Worm (Caenorhabditis elegans): ENCODE data around the gene plc-3.

The plc-3 gene

ce11 chrII:10247154-10247553, 24.5 kb downstream of the plc-3 start (continued):
- TF ChIP-seq snpc-3.4 (tag; optimal IDR thresholded peaks at IDR 0.05) (peak; percentile 8), F39B2.1 (GFP tag; IDR thresholded peaks at IDR 0.05) (no peak), ZK185.1 (tag; optimal IDR thresholded peaks at IDR 0.05; ENCODE audit: poor library complexity, severe bottlenecking) (no peak), F57A8.1 (GFP tag; optimal IDR thresholded peaks at IDR 0.05) (no peak), lag-1 (GFP tag; IDR thresholded peaks at IDR 0.05) (no peak), T26A5.8 (tag; optimal IDR thresholded peaks at IDR 0.05) (no peak), zfh-2 (GFP tag; conservative IDR thresholded peaks at IDR 0.05) (no peak), ceh-79 (tag; optimal IDR thresholded peaks at IDR 0.05) (no peak), pha-4 (tag; optimal IDR thresholded peaks at IDR 0.05) (no peak), attf-3 (GFP tag; conservative IDR thresholded peaks at IDR 0.05) (no peak), chd-7 (tag; optimal IDR thresholded peaks at IDR 0.05) (no peak), die-1 (tag; optimal IDR thresholded peaks at IDR 0.05) (no peak), F10E7.11 (tag; optimal IDR thresholded peaks at IDR 0.05) (peak; percentile 43), him-1 (tag; optimal IDR thresholded peaks at IDR 0.05) (no peak), madf-6 (GFP tag; IDR thresholded peaks at IDR 0.05) (peak; percentile 51), sea-2 (GFP tag; IDR thresholded peaks at IDR 0.05) (no peak), madf-3 (GFP tag; IDR thresholded peaks at IDR 0.05) (peak; percentile 67; the same call in 1 of the 2 replicates)

- TF ChIP-seq F33H1.4 (GFP tag; IDR thresholded peaks at IDR 0.05): peak; percentile 75
- TF ChIP-seq K11D2.4 (GFP tag; IDR thresholded peaks at IDR 0.05): 0 out of 2 replicates have a peak, but pooled peaks have one; percentile 44
- TF ChIP-seq madf-8 (GFP tag; conservative IDR thresholded peaks at IDR 0.05): 0 out of 2 replicates have a peak, but pooled peaks have one; percentile 14
- peak; percentile 15; the same call in 1 of the 2 replicates for TF ChIP-seq D2030.7 (GFP tag; IDR thresholded peaks at IDR 0.05)
- 0 out of 2 replicates have a peak, but pooled peaks have one; percentile 39 for TF ChIP-seq lir-1 (GFP tag; conservative IDR thresholded peaks at IDR 0.05)
- peak; percentile 67 for TF ChIP-seq egrh-3 (GFP tag; IDR thresholded peaks at IDR 0.05)
- TF ChIP-seq ceh-100 (GFP tag; IDR thresholded peaks at IDR 0.05): peak; percentile 90
These were observed 25.1 kb downstream of the plc-3 start, which contains the start of gene nrde-2 for ce11 chrII:10247594-10248283. Gene nrde-2 (minus strand): TSS chrII:10247638.

- TF ChIP-seq ets-4 (GFP tag; optimal IDR thresholded peaks at IDR 0.05) (no peak), ztf-6 (GFP tag; IDR thresholded peaks at IDR 0.05) (peak; percentile 93), sea-2 (GFP tag; IDR thresholded peaks at IDR 0.05) (0 out of 2 replicates have a peak, but pooled peaks have one; percentile 22), lin-54 (GFP tag; optimal IDR thresholded peaks at IDR 0.05) (peak; percentile 90), F22D6.2 (tag; optimal IDR thresholded peaks at IDR 0.05) (peak; percentile 9), zim-3 (tag; optimal IDR thresholded peaks at IDR 0.05) (peak; percentile 66), nfyb-1 (GFP tag; IDR thresholded peaks at IDR 0.05) (peak; percentile 95), egrh-3 (GFP tag; IDR thresholded peaks at IDR 0.05) (peak; percentile 90), C06A6.2 (GFP tag; conservative IDR thresholded peaks at IDR 0.05) (peak; percentile 89), pha-4 (tag; optimal IDR thresholded peaks at IDR 0.05) (no peak), F57A8.1 (GFP tag; optimal IDR thresholded peaks at IDR 0.05) (no peak), C17E4.6 (GFP tag; IDR thresholded peaks at IDR 0.05) (peak; percentile 90), xnd-1 (tag; optimal IDR thresholded peaks at IDR 0.05) (no peak), Y53F4B.3 (GFP tag; IDR thresholded peaks at IDR 0.05) (peak; percentile 90), aptf-2 (GFP tag; conservative IDR thresholded peaks at IDR 0.05) (peak; percentile 94), hsf-1 (GFP tag; IDR thresholded peaks at IDR 0.05) (peak; percentile 80; the same call in 1 of the 2 replicates), lag-1 (GFP tag; IDR thresholded peaks at IDR 0.05) (0 out of 2 replicates have a peak, but pooled peaks have one; percentile 68), K12H6.12 (tag; optimal IDR thresholded peaks at IDR 0.05) (peak; percentile 79), unc-130 (GFP tag; optimal IDR thresholded peaks at IDR 0.05) (peak; percentile 74), pbrm-1 (GFP tag; IDR thresholded peaks at IDR 0.05) (peak; percentile 98), F55B11.4 (tag; optimal IDR thresholded peaks at IDR 0.05; ENCODE audit: borderline replicate concordance, insufficient read depth) (no peak), tbp1 (GFP tag; optimal IDR thresholded peaks at IDR 0.05) (peak; percentile 72), dox-1 (GFP tag; IDR thresholded peaks at IDR 0.05) (peak; percentile 98), Y56A3A.18 (GFP tag; IDR thresholded peaks at IDR 0.05) (peak; percentile 62; the same call in 1 of the 2 replicates)
These were observed 25.8 kb downstream of the plc-3 start, which contains the start of gene atad-3 for ce11 chrII:10248355-10249041. Gene atad-3 (plus strand): TSS chrII:10248991.
